Worm (Caenorhabditis elegans) whole organism, midembryonic: Measurements from ENCODE around the gene Y113G7B.15.

ENCODE experiments used
- T22C8.4 ChIP-seq: fragments of 200-800 bp; sonication (Bioruptor generic); IDR thresholded peaks from 2 replicates; pipeline ENCODE4 v1.3.6; 2022; ENCODE audit warnings: missing genetic modification characterization, missing compliant biosample characterization
- cog-1 ChIP-seq: sonication (generic microtip); optimal IDR thresholded peaks from 2 replicates; lab custom pipeline; 2016; ENCODE audit warnings: missing genetic modification characterization, missing compliant biosample characterization
- flt-1 ChIP-seq: fragments of 200-800 bp; sonication (Bioruptor generic); IDR thresholded peaks from 2 replicates; pipeline ENCODE4 v1.3.6; 2022; ENCODE audit warnings: missing genetic modification characterization, missing compliant biosample characterization
- klf-2 ChIP-seq: fragments of 200-800 bp; sonication (Bioruptor generic); conservative IDR thresholded peaks from 2 replicates; pipeline ENCODE4 v1.3.6; 2022; ENCODE audit warnings: missing genetic modification reagents, missing genetic modification characterization, missing compliant biosample characterization
- med-1 ChIP-seq: sonication (generic microtip); optimal IDR thresholded peaks from 2 replicates; lab custom pipeline; 2017; ENCODE audit warnings: missing genetic modification characterization, mild to moderate bottlenecking, missing compliant biosample characterization, antibody characterized with exemption, missing genetic modification reagents; ENCODE audit not compliant: insufficient read depth
- ref-1 ChIP-seq: fragments of 200-800 bp; sonication (Bioruptor generic); conservative IDR thresholded peaks from 2 replicates; pipeline ENCODE4 v1.3.6; 2022; ENCODE audit warnings: missing genetic modification reagents, missing genetic modification characterization, missing compliant biosample characterization
- tab-1 ChIP-seq: fragments of 200-800 bp; sonication (Bioruptor generic); IDR thresholded peaks from 2 replicates; pipeline ENCODE4 v1.3.6; 2022; ENCODE audit warnings: missing genetic modification characterization, missing compliant biosample characterization
- ztf-23 ChIP-seq: fragments of 200-800 bp; sonication (Bioruptor generic); IDR thresholded peaks from 2 replicates; pipeline ENCODE4 v1.3.6; 2022; ENCODE audit warnings: missing genetic modification reagents, missing genetic modification characterization, missing compliant biosample characterization
- ztf-29 ChIP-seq: fragments of 200-800 bp; sonication (Bioruptor generic); IDR thresholded peaks from 2 replicates; pipeline ENCODE4 v1.3.6; 2022; ENCODE audit warnings: missing genetic modification reagents, missing genetic modification characterization, missing compliant biosample characterization

The Y113G7B.15 gene

DNA sequence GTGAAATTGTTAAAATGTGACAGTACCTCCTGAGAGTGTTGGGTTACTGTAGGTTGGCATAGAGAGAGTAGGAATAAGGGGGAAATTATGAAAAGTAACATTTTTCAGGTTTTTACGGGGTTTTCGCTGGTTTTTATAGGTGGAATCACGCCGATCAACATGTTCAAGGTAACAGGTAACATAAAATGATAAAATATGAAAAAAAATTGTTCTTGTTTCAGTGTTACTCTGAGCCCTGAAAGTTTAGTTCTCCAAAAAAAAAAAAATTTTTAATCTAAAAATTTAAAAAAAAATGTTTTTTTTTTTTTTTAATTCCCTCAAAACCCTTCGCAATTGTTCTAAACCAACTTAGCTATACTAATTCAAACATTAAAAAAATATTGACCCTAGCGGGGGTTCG lies at the start of gene Y113G7B.15:
TSS of gene Y113G7B.15 (minus strand) at position 101 of the 400 bp plus-strand sequence.
- TF ChIP-seq ztf-23 (GFP tag; lab: Robert Waterston, UW), result no peak
- no peak for TF ChIP-seq ref-1
- TF ChIP-seq klf-2 (GFP tag; lab: Robert Waterston, UW), result no peak
- no peak for TF ChIP-seq tab-1 (GFP tag; lab: Robert Waterston, UW)
- no peak for TF ChIP-seq T22C8.4

DNA sequence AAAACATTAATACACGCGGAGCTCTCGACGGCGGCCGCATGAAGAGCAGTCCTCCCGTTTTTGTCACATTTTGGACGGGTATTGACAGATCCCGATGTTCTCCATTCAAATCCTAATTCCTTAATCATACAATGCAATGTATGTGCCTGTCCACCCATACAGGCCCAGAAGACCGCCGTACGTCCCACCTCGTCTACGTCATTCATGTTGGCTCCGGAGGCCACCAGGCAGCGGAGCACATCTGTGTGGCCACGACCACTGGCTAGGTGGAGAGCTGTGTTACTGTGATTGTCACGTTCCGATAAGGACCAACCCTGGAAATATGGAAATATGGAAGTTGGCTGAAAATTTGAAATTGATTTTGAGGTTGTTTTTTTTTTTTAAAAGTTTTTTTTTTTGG lies 49.2 kb upstream of the Y113G7B.15 start:
- TF ChIP-seq T22C8.4 (no peak), tab-1 (GFP tag; lab: Robert Waterston, UW) (no peak), med-1 (GFP tag; lab: Kevin White, UChicago) (no peak), ztf-23 (GFP tag; lab: Robert Waterston, UW) (no peak), ztf-29 (GFP tag; lab: Robert Waterston, UW) (no peak), cog-1 (no peak), ref-1 (no peak), klf-2 (GFP tag; lab: Robert Waterston, UW) (no peak), flt-1 (no peak)

DNA sequence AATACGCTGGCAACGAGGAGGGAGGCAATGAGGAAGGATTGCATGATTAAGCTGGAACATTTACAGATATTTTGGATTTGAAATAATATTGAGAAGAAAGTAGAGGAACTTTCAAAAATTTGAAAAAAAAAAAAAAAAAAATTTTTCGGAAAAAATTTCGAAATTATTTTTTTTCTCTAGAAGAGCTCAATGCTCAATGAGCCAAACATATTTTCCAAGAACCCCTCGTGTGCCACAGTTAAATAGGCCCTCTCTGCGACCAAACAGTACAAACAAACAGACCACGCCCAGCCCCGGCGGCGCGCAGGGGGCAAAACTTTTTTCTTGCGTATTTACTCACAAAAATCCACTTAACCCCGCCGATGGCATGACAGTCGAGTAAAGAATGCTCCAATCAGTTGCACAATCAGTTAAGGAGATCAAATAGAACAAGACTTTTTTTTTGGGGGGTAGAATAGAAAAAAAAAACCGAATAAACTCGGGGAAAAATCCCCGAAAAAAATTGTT lies 46.2 kb upstream of the Y113G7B.15 start, which contains the start of gene pqn-94:
TSS of gene pqn-94 (minus strand) at position 51 of the 507 bp plus-strand sequence.
- TF ChIP-seq med-1 (GFP tag; lab: Kevin White, UChicago) (no peak), ref-1 (no peak), klf-2 (GFP tag; lab: Robert Waterston, UW) (no peak), ztf-29 (GFP tag; lab: Robert Waterston, UW) (no peak), ztf-23 (GFP tag; lab: Robert Waterston, UW) (no peak), tab-1 (GFP tag; lab: Robert Waterston, UW) (no peak), cog-1 (no peak), T22C8.4 (no peak), flt-1 (no peak)

DNA sequence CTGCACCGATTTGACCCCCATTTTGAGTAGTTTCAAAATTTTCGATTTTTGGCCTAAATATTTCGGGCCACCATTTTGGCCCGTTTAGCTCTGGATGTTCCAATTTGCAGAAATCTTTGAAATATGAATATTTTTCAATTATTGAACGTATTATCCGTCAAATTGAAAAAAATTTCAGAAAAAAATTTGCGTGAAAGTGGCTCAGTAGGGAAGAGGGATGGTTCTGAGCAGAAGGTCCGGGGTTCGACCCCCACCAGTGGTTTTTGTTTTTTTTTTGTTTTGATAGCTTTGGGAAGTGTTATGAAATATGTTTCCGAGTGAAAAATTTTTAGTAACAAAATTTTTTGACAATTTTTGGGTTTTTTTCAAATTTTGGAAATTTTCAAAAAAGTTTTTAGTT lies 45.7 kb upstream of the Y113G7B.15 start:
- TF ChIP-seq cog-1, result no peak
- TF ChIP-seq ztf-23 (GFP tag; lab: Robert Waterston, UW), result no peak
- TF ChIP-seq tab-1 (GFP tag; lab: Robert Waterston, UW), result no peak
- TF ChIP-seq flt-1, result no peak
- TF ChIP-seq med-1 (GFP tag; lab: Kevin White, UChicago), result no peak
- TF ChIP-seq ztf-29 (GFP tag; lab: Robert Waterston, UW), result no peak
- TF ChIP-seq T22C8.4, result no peak
- TF ChIP-seq ref-1, result no peak
- no peak for TF ChIP-seq klf-2 (GFP tag; lab: Robert Waterston, UW)

DNA sequence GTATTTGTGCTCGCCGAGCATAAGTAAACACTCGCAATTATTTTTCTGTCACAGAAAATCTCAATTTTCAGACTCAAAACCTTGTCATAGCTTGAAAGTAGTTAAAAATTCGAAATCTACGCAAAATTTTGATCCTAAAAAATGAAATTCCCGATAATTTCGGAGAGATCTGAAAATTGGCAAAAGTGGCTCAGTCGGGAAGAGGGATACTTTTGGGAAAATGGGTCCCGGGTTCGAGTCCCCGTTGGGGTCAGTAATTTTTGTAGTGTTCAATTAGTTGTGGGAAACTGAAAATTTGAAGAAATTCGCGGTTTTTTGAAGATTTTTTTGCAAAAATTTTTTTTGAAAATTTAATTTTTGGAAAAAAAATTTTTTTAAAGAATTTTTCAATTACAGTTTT lies 43.3 kb upstream of the Y113G7B.15 start:
- TF ChIP-seq ztf-23 (GFP tag; lab: Robert Waterston, UW) (no peak), tab-1 (GFP tag; lab: Robert Waterston, UW) (no peak), ztf-29 (GFP tag; lab: Robert Waterston, UW) (no peak), flt-1 (no peak), ref-1 (no peak), cog-1 (no peak), T22C8.4 (no peak), med-1 (GFP tag; lab: Kevin White, UChicago) (no peak), klf-2 (GFP tag; lab: Robert Waterston, UW) (no peak)

DNA sequence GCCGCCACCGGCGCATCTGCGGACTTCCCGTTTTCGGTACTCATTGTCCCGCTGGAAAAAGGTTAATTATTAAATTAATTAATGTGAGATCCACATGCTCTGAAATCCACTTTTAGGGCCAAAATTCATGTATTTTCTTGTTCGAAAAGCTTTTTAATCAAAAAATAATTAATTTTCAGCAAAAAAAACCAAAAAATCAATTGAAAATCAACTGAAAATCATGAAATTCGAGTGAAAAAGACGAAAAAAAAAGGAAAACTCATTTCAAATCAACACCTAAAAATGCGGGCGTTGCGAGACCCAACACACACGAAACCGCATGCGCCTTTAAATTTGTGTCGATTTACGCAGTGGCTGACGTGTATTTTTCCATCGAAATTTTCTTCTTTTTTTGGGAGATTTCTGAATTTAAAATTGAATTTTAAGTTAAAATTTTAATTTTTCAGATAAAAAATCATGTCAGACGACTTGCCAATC lies 36.1 kb upstream of the Y113G7B.15 start, which contains the start of the genes prmt-1 and cdkr-3:
TSS of gene prmt-1 (minus strand) at position 51 of the 477 bp plus-strand sequence.
TSS of gene cdkr-3 (plus strand) at position 447 of the 477 bp plus-strand sequence.
- TF ChIP-seq ztf-29 (GFP tag; lab: Robert Waterston, UW) (no peak), T22C8.4 (no peak), med-1 (GFP tag; lab: Kevin White, UChicago) (no peak), flt-1 (no peak), klf-2 (GFP tag; lab: Robert Waterston, UW) (no peak), tab-1 (GFP tag; lab: Robert Waterston, UW) (no peak), ref-1 (no peak)

DNA sequence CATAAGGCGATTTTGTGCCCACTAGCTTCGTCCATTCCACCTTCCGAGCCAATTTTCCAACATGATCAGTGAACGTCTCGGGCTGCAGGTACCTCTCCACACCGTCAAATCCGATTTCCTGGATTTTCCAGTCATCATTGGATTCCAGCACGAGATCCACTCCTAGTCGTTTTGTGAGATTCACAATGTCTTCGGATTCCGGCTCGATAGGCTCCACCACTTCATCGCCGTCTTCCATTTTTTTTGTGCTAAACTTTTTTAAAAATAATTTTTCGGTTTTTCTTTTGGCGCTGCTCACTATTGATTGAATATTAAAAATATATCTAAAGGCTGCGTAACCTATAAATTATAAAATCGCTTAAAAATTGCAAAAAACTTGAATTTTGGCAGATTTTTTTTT lies 33.3 kb upstream of the Y113G7B.15 start, which contains the start of gene mdt-17:
TSS of gene mdt-17 (minus strand) at position 256 of the 400 bp plus-strand sequence.
- TF ChIP-seq ztf-29 (GFP tag; lab: Robert Waterston, UW), result no peak
- no peak for TF ChIP-seq tab-1 (GFP tag; lab: Robert Waterston, UW)
- TF ChIP-seq klf-2 (GFP tag; lab: Robert Waterston, UW), result no peak

DNA sequence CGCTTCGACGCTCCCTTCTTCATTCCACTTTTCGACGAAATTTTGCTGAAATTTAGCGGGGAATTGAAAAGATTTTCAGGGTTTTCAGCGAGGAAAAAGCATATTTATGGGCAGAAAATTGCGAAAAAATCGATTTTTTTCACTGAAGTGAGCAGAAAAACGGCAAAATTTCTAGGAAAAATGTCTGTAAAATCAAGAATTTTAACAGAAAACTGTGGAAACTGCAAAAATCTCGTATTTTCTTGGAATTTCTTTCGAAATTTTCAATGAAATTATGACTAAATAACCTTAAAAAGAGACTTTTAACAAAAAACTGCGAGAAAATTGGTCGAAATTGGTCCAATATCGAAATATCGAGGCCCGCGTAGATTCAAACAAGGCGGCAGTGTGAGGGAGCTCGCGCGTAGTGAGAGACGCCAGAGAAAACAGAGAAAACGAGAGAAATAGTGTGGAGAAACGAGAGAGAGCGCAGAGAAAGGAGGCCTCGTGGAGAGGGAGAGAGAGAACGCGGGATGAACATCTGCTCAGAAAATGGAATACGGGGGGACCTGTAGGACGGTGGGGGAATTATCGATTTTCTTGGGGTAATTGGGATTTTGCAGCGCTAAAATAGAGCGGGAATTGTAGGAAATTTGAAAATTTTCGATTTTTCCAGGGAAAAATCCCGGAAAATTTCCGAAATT lies 15.9 kb upstream of the Y113G7B.15 start, which contains the start of gene swsn-1:
TSS of gene swsn-1 (minus strand) at position 51 of the 683 bp plus-strand sequence.
- TF ChIP-seq ref-1 (no peak), ztf-29 (GFP tag; lab: Robert Waterston, UW) (no peak), tab-1 (GFP tag; lab: Robert Waterston, UW) (no peak), T22C8.4 (peak; percentile 80), flt-1 (peak; percentile 16; the same call in 1 of the 2 replicates), cog-1 (no peak), med-1 (GFP tag; lab: Kevin White, UChicago) (no peak), ztf-23 (GFP tag; lab: Robert Waterston, UW) (no peak), klf-2 (GFP tag; lab: Robert Waterston, UW) (no peak; the same call in 1 of the 2 replicates)

DNA sequence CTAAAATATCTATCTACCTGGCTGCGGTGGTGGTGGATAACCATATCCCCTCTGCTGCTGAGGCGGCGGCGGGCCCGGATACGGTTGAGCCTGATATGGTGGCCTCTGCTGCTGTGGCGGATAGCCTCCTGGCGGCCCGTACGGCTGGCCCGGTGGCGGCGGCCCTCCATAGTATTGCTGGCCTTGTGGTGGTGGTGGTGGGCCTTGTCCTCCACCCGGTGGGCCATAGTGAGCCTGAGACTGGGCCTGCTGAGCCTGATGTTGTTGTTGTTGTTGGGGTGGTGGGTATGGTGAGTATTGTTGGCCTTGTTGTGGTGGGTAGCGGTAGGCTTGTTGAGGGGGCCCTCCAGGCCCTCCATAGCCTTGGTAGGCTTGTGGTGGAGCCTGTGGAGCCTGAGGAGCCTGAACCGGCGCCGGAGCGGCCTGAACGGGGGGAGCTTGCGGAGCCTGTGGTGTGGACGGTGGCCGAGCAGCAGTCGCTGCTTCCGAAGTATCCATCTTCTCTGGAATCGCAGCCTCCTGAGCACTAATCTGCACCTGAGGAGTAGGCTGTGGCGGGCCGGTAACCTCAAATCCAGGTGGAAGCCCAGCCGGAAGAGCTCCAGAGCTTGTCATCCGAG lies 7.7 kb upstream of the Y113G7B.15 start:
- TF ChIP-seq tab-1 (GFP tag; lab: Robert Waterston, UW) (no peak), ztf-29 (GFP tag; lab: Robert Waterston, UW) (no peak), flt-1 (0 out of 2 replicates have a peak, but pooled peaks have one; percentile 41), cog-1 (no peak), ztf-23 (GFP tag; lab: Robert Waterston, UW) (no peak)
